Fruit fly (Drosophila melanogaster): ENCODE data around the gene RpS14b.

Gene RpS14b

DNA sequence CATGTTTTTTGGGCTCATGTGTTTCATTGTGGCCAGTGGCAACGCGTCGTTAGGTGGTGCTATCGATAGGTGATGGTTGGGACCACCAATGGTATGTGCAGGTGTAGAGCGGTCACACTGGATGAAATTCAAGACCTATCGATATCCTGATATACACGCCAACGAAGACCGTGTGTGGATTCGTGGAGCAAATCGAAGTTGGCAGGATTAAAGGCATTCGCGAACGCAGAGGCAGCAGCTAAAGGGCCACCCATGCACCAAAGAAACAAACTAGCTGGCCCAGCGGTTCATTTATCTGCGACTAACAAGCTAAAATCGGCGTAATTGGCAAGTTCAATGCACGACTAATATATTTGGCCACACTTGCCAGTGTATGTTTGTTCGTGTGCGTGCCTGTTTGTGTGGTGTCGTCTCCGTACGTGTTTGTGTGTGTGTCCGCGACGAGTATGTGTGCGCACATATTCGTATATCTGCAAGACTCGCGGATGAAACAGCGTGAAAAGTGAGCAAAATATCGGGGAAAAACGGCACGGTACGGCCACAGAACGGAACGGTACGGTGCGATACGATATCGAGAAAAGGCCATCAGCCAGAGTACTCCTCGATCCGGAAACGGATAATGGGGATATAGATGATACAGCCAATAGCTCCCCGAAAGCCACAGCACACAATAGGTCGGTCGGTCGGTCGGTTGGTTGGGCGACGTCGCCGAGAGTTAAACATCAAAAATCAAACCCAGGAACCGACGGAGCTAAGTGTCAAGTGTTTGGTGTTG is 1.3 kb downstream of the RpS14b start, which contains the start of gene Ubr3 (continued):
- TF ChIP-seq sug (tag; optimal IDR thresholded peaks at IDR 0.05) (peak; percentile 57), CG2678 (tag; optimal IDR thresholded peaks at IDR 0.05) (no peak), Hsf (GFP tag; optimal IDR thresholded peaks at IDR 0.05) (no peak), Mad (GFP tag; optimal IDR thresholded peaks at IDR 0.05) (no peak), Ssrp (tag; optimal IDR thresholded peaks at IDR 0.05) (no peak), CG2712 (tag; optimal IDR thresholded peaks at IDR 0.05) (peak; percentile 10), Neu2 (GFP tag; optimal IDR thresholded peaks at IDR 0.05; ENCODE audit: borderline replicate concordance) (no peak), Max (GFP tag; optimal IDR thresholded peaks at IDR 0.05) (no peak), CG6765 (GFP tag; optimal IDR thresholded peaks at IDR 0.05) (peak; percentile 26), PHDP (tag; optimal IDR thresholded peaks at IDR 0.05) (no peak), insv (GFP tag; optimal IDR thresholded peaks at IDR 0.05) (peak in 1 of 2 experiments; percentile 13), CG2875 (GFP tag; optimal IDR thresholded peaks at IDR 0.05) (no peak), slbo (GFP tag; IDR thresholded peaks at IDR 0.05) (no peak), CG7839 (tag; optimal IDR thresholded peaks at IDR 0.05) (peak; percentile 5), Meics (GFP tag; optimal IDR thresholded peaks at IDR 0.05) (no peak), CG15479 (GFP tag; optimal IDR thresholded peaks at IDR 0.05) (no peak), CG30020 (tag; optimal IDR thresholded peaks at IDR 0.05) (peak; percentile 29), Dip2 (GFP tag; IDR thresholded peaks at IDR 0.05) (no peak), bcd (GFP tag; optimal IDR thresholded peaks at IDR 0.05) (no peak), BEAF-32 (GFP tag; optimal IDR thresholded peaks at IDR 0.05) (peak; percentile 87), Xbp1 (GFP tag; optimal IDR thresholded peaks at IDR 0.05) (no peak), knrl (GFP tag; IDR thresholded peaks at IDR 0.05; ENCODE audit: partially characterized antibody) (peak; percentile 79), CG5953 (GFP tag; IDR thresholded peaks at IDR 0.05) (no peak), CG7963 (GFP tag; IDR thresholded peaks at IDR 0.05; ENCODE audit: partially characterized antibody) (peak; percentile 74), Dek (tag; optimal IDR thresholded peaks at IDR 0.05) (no peak), Atf3 (GFP tag; optimal IDR thresholded peaks at IDR 0.05) (no peak), CG13296 (GFP tag; optimal IDR thresholded peaks at IDR 0.05) (no peak), crp (GFP tag; optimal IDR thresholded peaks at IDR 0.05) (peak in 1 of 2 experiments; percentile 65), HmgD (GFP tag; optimal IDR thresholded peaks at IDR 0.05) (peak; percentile 51), Rx (GFP tag; IDR thresholded peaks at IDR 0.05) (0 out of 2 replicates have a peak, but pooled peaks have one; percentile 11), CG32772 (GFP tag; IDR thresholded peaks at IDR 0.05) (no peak), HLH4C (GFP tag; IDR thresholded peaks at IDR 0.05; ENCODE audit: partially characterized antibody) (peak; percentile 81), CG12744 (GFP tag; optimal IDR thresholded peaks at IDR 0.05) (no peak), CG18476 (GFP tag; optimal IDR thresholded peaks at IDR 0.05) (no peak), nmo (GFP tag; optimal IDR thresholded peaks at IDR 0.05) (peak; percentile 34), CG4360 (GFP tag; IDR thresholded peaks at IDR 0.05) (no peak), gsb-n (tag; optimal IDR thresholded peaks at IDR 0.05) (no peak), vfl (GFP tag; optimal IDR thresholded peaks at IDR 0.05) (no peak), HLH3B (GFP tag; IDR thresholded peaks at IDR 0.05) (no peak), Mes4 (GFP tag; optimal IDR thresholded peaks at IDR 0.05) (no peak), CG15011 (GFP tag; optimal IDR thresholded peaks at IDR 0.05) (no peak), TFAM (GFP tag; optimal IDR thresholded peaks at IDR 0.05) (no peak), CG3838 (GFP tag; optimal IDR thresholded peaks at IDR 0.05) (no peak), dpn (GFP tag; optimal IDR thresholded peaks at IDR 0.05) (peak in 1 of 2 experiments; percentile 11), toy (GFP tag; IDR thresholded peaks at IDR 0.05) (no peak), NC2α (GFP tag; optimal IDR thresholded peaks at IDR 0.05) (no peak), CG4424 (GFP tag; optimal IDR thresholded peaks at IDR 0.05) (no peak), Nf-YC (tag; optimal IDR thresholded peaks at IDR 0.05) (peak; percentile 57), Stat92E (GFP tag; optimal IDR thresholded peaks at IDR 0.05) (no peak)
